Fruit fly (Drosophila melanogaster) whole organism, embryonic: ENCODE results near the gene spel1.
A peak's percentile ranks its signal among the peaks of the same experiment; 100 is the strongest.

Experiments
- Abd-B ChIP-seq: fragments of 200-800 bp; sonication (Bioruptor generic); optimal IDR thresholded peaks from 2 replicates; lab custom pipeline; 2018; ENCODE audit warnings: missing biosample characterization, mild to moderate bottlenecking, missing genetic modification characterization, moderate library complexity
- Aef1 ChIP-seq: fragments of 200-800 bp; sonication (Bioruptor generic); IDR thresholded peaks from 3 replicates; pipeline ENCODE4 v1.3.6; 2022; ENCODE audit warnings: missing biosample characterization, missing genetic modification characterization
- CG10267 ChIP-seq: fragments of 200-800 bp; sonication (Bioruptor generic); optimal IDR thresholded peaks from 2 replicates; lab custom pipeline; 2018; ENCODE audit warnings: missing biosample characterization, mild to moderate bottlenecking, missing genetic modification characterization, moderate library complexity
- CG11456 ChIP-seq: fragments of 200-800 bp; sonication (Bioruptor generic); IDR thresholded peaks from 3 replicates; pipeline ENCODE4 v1.3.6; 2022; ENCODE audit warnings: missing biosample characterization, missing genetic modification characterization
- CG11504 ChIP-seq: fragments of 200-800 bp; sonication (Bioruptor generic); optimal IDR thresholded peaks from 3 replicates; lab custom pipeline; 2019; ENCODE audit warnings: missing biosample characterization, mild to moderate bottlenecking, missing genetic modification characterization, moderate library complexity
- CG11696 ChIP-seq: fragments of 200-800 bp; sonication (Bioruptor generic); IDR thresholded peaks from 2 replicates; pipeline ENCODE4 v1.3.6; 2022; ENCODE audit warnings: missing biosample characterization, missing genetic modification characterization
- CG14710 ChIP-seq: fragments of 200-800 bp; sonication (Bioruptor generic); optimal IDR thresholded peaks from 3 replicates; lab custom pipeline; 2019; ENCODE audit warnings: missing biosample characterization, mild to moderate bottlenecking, missing genetic modification characterization, moderate library complexity
- CG18476 ChIP-seq: fragments of 200-800 bp; sonication (Bioruptor generic); optimal IDR thresholded peaks from 2 replicates; lab custom pipeline; 2016; ENCODE audit warnings: missing biosample characterization, mild to moderate bottlenecking, missing genetic modification characterization
- CG18764 ChIP-seq: fragments of 200-800 bp; sonication (Bioruptor generic); optimal IDR thresholded peaks from 3 replicates; lab custom pipeline; 2016; ENCODE audit warnings: missing biosample characterization, missing genetic modification characterization
- CG2120 ChIP-seq: fragments of 200-800 bp; sonication (Bioruptor generic); optimal IDR thresholded peaks from 3 replicates; lab custom pipeline; 2016; ENCODE audit warnings: missing biosample characterization, missing genetic modification characterization
- CG3847 ChIP-seq: fragments of 200-800 bp; sonication (Bioruptor generic); IDR thresholded peaks from 2 replicates; pipeline ENCODE4 v1.3.6; 2022; ENCODE audit warnings: missing biosample characterization, missing genetic modification characterization
- CG4282 ChIP-seq: fragments of 200-800 bp; sonication (Bioruptor generic); optimal IDR thresholded peaks from 2 replicates; lab custom pipeline; 2016; ENCODE audit warnings: missing biosample characterization, missing genetic modification characterization
- CG6791 ChIP-seq: fragments of 200-800 bp; sonication (Bioruptor generic); IDR thresholded peaks from 3 replicates; pipeline ENCODE4 v1.3.6; 2022; ENCODE audit warnings: missing biosample characterization, missing genetic modification characterization; ENCODE audit not compliant: partially characterized antibody
- CG6854 ChIP-seq: fragments of 200-800 bp; sonication (Bioruptor generic); optimal IDR thresholded peaks from 3 replicates; lab custom pipeline; 2017; ENCODE audit warnings: missing biosample characterization, mild to moderate bottlenecking, missing genetic modification characterization
- CG7556 ChIP-seq: fragments of 200-800 bp; sonication (Bioruptor generic); optimal IDR thresholded peaks from 2 replicates; lab custom pipeline; 2017; ENCODE audit warnings: missing biosample characterization, mild to moderate bottlenecking, missing genetic modification characterization
- CG9215 ChIP-seq: fragments of 200-800 bp; sonication (Bioruptor generic); IDR thresholded peaks from 2 replicates; pipeline ENCODE4 v1.3.6; 2022; ENCODE audit warnings: missing biosample characterization, missing genetic modification characterization
- Chrac-16 ChIP-seq: fragments of 200-800 bp; sonication (Bioruptor generic); optimal IDR thresholded peaks from 3 replicates; lab custom pipeline; 2016; ENCODE audit warnings: missing biosample characterization, missing genetic modification characterization
- CoRest ChIP-seq: fragments of 200-800 bp; sonication (Bioruptor generic); optimal IDR thresholded peaks from 3 replicates; lab custom pipeline; 2018; ENCODE audit warnings: missing biosample characterization, mild to moderate bottlenecking, missing genetic modification characterization, moderate library complexity
- H2.0 ChIP-seq: fragments of 200-800 bp; sonication (Bioruptor generic); IDR thresholded peaks from 2 replicates; pipeline ENCODE4 v1.3.6; 2022; ENCODE audit warnings: missing biosample characterization, missing genetic modification characterization
- HHEX ChIP-seq: fragments of 200-800 bp; sonication (Bioruptor generic); optimal IDR thresholded peaks from 3 replicates; lab custom pipeline; 2017; ENCODE audit warnings: missing biosample characterization, mild to moderate bottlenecking, missing genetic modification characterization, missing genetic modification reagents
- Nf-YC ChIP-seq: fragments of 200-800 bp; optimal IDR thresholded peaks from 3 replicates; lab custom pipeline; 2019; ENCODE audit warnings: missing biosample characterization, mild to moderate bottlenecking, missing genetic modification characterization, moderate library complexity
- PHDP ChIP-seq: fragments of 200-800 bp; sonication (Bioruptor generic); optimal IDR thresholded peaks from 3 replicates; lab custom pipeline; 2018; ENCODE audit warnings: missing biosample characterization, mild to moderate bottlenecking, missing genetic modification characterization, moderate library complexity
- Ptx1 ChIP-seq: fragments of 200-800 bp; sonication (Bioruptor generic); IDR thresholded peaks from 2 replicates; pipeline ENCODE4 v1.3.6; 2022; ENCODE audit warnings: missing biosample characterization, missing genetic modification characterization
- Rx ChIP-seq: fragments of 200-800 bp; sonication (Bioruptor generic); IDR thresholded peaks from 2 replicates; pipeline ENCODE4 v1.3.6; 2022; ENCODE audit warnings: missing biosample characterization, missing genetic modification characterization
- Spps ChIP-seq: fragments of 200-800 bp; sonication (Bioruptor generic); optimal IDR thresholded peaks from 2 replicates; lab custom pipeline; 2018; ENCODE audit warnings: missing biosample characterization, mild to moderate bottlenecking, missing genetic modification characterization
- Sry-δ ChIP-seq: fragments of 200-800 bp; sonication (Bioruptor generic); optimal IDR thresholded peaks from 2 replicates; lab custom pipeline; 2016; ENCODE audit warnings: missing biosample characterization, missing genetic modification characterization
- Ssrp ChIP-seq: fragments of 200-800 bp; sonication (Bioruptor generic); optimal IDR thresholded peaks from 2 replicates; lab custom pipeline; 2018; ENCODE audit warnings: missing biosample characterization, mild to moderate bottlenecking, missing genetic modification characterization, moderate library complexity
- Xrp1 ChIP-seq: fragments of 200-800 bp; sonication (Bioruptor generic); IDR thresholded peaks from 2 replicates; pipeline ENCODE4 v1.3.6; 2022; ENCODE audit warnings: missing biosample characterization, missing genetic modification characterization
- abd-A ChIP-seq: fragments of 200-800 bp; sonication (Bioruptor generic); optimal IDR thresholded peaks from 3 replicates; lab custom pipeline; 2019; ENCODE audit warnings: missing biosample characterization, mild to moderate bottlenecking, missing genetic modification characterization, moderate library complexity
- ac ChIP-seq: fragments of 200-800 bp; sonication (Bioruptor generic); optimal IDR thresholded peaks from 3 replicates; lab custom pipeline; 2017; ENCODE audit warnings: missing biosample characterization, mild to moderate bottlenecking, missing genetic modification characterization
- ap ChIP-seq: fragments of 200-800 bp; sonication (Bioruptor generic); IDR thresholded peaks from 2 replicates; pipeline ENCODE4 v1.3.6; 2022; ENCODE audit warnings: missing biosample characterization, missing genetic modification characterization
- az2 ChIP-seq: fragments of 200-800 bp; sonication (Bioruptor generic); optimal IDR thresholded peaks from 3 replicates; lab custom pipeline; 2016; ENCODE audit warnings: missing biosample characterization, missing genetic modification characterization
- bab2 ChIP-seq: fragments of 200-800 bp; sonication (Bioruptor generic); optimal IDR thresholded peaks from 2 replicates; lab custom pipeline; 2016; ENCODE audit warnings: missing biosample characterization, missing genetic modification characterization
- bsh ChIP-seq, 2 experiments: fragments of 200-800 bp; sonication (Bioruptor generic); optimal IDR thresholded peaks; 2 replicates each; lab custom pipeline; 2017 to 2018; ENCODE audit warnings: mild to moderate bottlenecking in 2 of 2, missing biosample characterization in 2 of 2, missing genetic modification characterization in 2 of 2, moderate library complexity in 1 of 2
- dan ChIP-seq: fragments of 200-800 bp; sonication (Bioruptor generic); IDR thresholded peaks from 2 replicates; pipeline ENCODE4 v1.3.6; 2022; ENCODE audit warnings: missing biosample characterization, missing genetic modification characterization
- ewg ChIP-seq: fragments of 200-800 bp; sonication (Bioruptor generic); optimal IDR thresholded peaks from 3 replicates; lab custom pipeline; 2017; ENCODE audit warnings: mild to moderate bottlenecking, missing biosample characterization, missing genetic modification reagents, missing genetic modification characterization
- fd96Cb ChIP-seq: fragments of 200-800 bp; sonication (Bioruptor generic); optimal IDR thresholded peaks from 2 replicates; lab custom pipeline; 2018; ENCODE audit warnings: missing biosample characterization, mild to moderate bottlenecking, missing genetic modification characterization, moderate library complexity
- grau ChIP-seq: fragments of 200-800 bp; optimal IDR thresholded peaks from 3 replicates; lab custom pipeline; 2019; ENCODE audit warnings: missing biosample characterization, mild to moderate bottlenecking, missing genetic modification characterization, moderate library complexity
- h ChIP-seq: fragments of >200 bp; optimal IDR thresholded peaks from 2 replicates; lab custom pipeline; 2017
- hb ChIP-seq: fragments of 200-800 bp; sonication (Bioruptor generic); IDR thresholded peaks from 3 replicates; pipeline ENCODE4 v1.3.6; 2022; ENCODE audit warnings: missing biosample characterization, missing genetic modification characterization; ENCODE audit not compliant: partially characterized antibody
- lola ChIP-seq, 3 experiments: fragments of >200 bp in 2 of 3; fragments of 200-800 bp in 1 of 3; sonication (Bioruptor generic) in 1 of 3; optimal IDR thresholded peaks; 2 replicates each; lab custom pipeline; 2017 to 2019; ENCODE audit warnings: missing biosample characterization in 3 of 3, missing genetic modification characterization in 3 of 3, mild to moderate bottlenecking in 1 of 3, moderate library complexity in 1 of 3
- nerfin-1 ChIP-seq: fragments of 200-800 bp; sonication (Bioruptor generic); optimal IDR thresholded peaks from 3 replicates; lab custom pipeline; 2019; ENCODE audit warnings: missing biosample characterization, mild to moderate bottlenecking, missing genetic modification characterization, moderate library complexity
- org-1 ChIP-seq: fragments of 200-800 bp; sonication (Bioruptor generic); optimal IDR thresholded peaks from 2 replicates; lab custom pipeline; 2017; ENCODE audit warnings: missing biosample characterization, missing genetic modification characterization
- pnt ChIP-seq: fragments of 200-800 bp; sonication (Bioruptor generic); optimal IDR thresholded peaks from 3 replicates; lab custom pipeline; 2016; ENCODE audit warnings: missing biosample characterization, missing genetic modification characterization
- pzg ChIP-seq: fragments of 200-800 bp; sonication (Bioruptor generic); optimal IDR thresholded peaks from 3 replicates; lab custom pipeline; 2018; ENCODE audit warnings: missing biosample characterization, mild to moderate bottlenecking, missing genetic modification characterization, moderate library complexity
- slbo ChIP-seq: fragments of 200-800 bp; sonication (Bioruptor generic); IDR thresholded peaks from 2 replicates; pipeline ENCODE4 v1.3.6; 2022; ENCODE audit warnings: missing biosample characterization, missing genetic modification characterization
- sr ChIP-seq: fragments of 200-800 bp; sonication (Bioruptor generic); IDR thresholded peaks from 3 replicates; pipeline ENCODE4 v1.3.6; 2022; ENCODE audit warnings: missing biosample characterization, missing genetic modification characterization
- tgo ChIP-seq: fragments of 200-800 bp; sonication (Bioruptor generic); IDR thresholded peaks from 3 replicates; pipeline ENCODE4 v1.3.6; 2022; ENCODE audit warnings: missing biosample characterization, missing genetic modification characterization
- ttk ChIP-seq: fragments of 200-800 bp; sonication (Bioruptor generic); IDR thresholded peaks from 2 replicates; pipeline ENCODE4 v2.1.2; 2022; ENCODE audit warnings: missing biosample characterization, missing genetic modification characterization

Gene spel1

DNA sequence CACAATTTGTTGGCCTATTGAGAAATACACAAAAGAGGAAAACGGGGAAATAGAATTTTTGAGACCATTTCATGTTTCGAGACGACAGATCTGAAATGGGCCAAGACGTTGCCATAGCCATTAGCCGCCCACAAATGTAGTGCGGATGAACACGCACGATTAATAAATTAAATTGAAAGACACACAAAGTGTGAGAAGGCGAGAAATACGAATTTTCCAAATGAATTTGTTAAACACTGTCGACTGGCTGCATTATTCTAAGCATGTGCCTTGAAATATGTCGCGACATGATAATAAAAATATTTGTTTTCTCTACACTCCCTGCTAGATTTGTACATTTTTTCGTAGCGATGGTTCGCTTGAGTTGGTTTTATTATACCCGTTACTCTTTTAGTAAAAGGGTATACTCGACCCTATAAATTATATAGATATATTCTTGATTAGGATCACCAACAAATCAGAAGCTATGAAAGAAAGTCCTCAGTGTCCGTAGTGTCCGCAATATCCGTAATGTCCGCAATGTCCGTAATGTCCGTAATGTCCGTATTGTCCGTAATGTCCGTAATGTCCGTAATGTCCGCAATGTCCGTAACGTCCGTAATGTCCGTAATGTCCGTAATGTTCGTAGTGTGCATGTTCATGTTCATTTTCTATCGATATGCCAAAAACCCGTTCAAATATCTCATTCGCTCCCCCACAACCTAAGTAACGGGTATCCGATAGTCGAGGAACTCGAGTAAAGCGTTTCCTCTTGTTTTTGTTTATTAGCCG, 14.8 kb downstream of the spel1 start (continued):
- TF ChIP-seq CG14710 (tag; lab: Kevin White, UChicago) = peak; percentile 33
- peak; percentile 7 for TF ChIP-seq Nf-YC (tag; lab: Kevin White, UChicago)
- peak; percentile 93 for TF ChIP-seq sr (GFP tag; lab: Robert Waterston, UW)
- 0 out of 3 replicates have a peak, but pooled peaks have one; percentile 13 for TF ChIP-seq tgo
- TF ChIP-seq abd-A (tag; lab: Kevin White, UChicago) = peak; percentile 9
- no peak for TF ChIP-seq Spps (tag; lab: Kevin White, UChicago)
- TF ChIP-seq CG18476 (GFP tag; lab: Kevin White, UChicago) = peak; percentile 34
- peak; percentile 27; the same call in 1 of the 3 replicates for TF ChIP-seq CG11456 (GFP tag; lab: Robert Waterston, UW)
- TF ChIP-seq bsh (GFP tag; optimal IDR thresholded peaks at IDR 0.05; lab: Kevin White, UChicago) = no peak
- peak; percentile 25 for TF ChIP-seq pnt
- TF ChIP-seq CG11696 (GFP tag; lab: Robert Waterston, UW) = no peak
- TF ChIP-seq CG2120 = peak; percentile 54
- peak; percentile 7 for TF ChIP-seq ewg
- TF ChIP-seq ap (GFP tag; lab: Robert Waterston, UW) = no peak
- TF ChIP-seq fd96Cb (tag; lab: Kevin White, UChicago) = peak; percentile 49
- no peak for TF ChIP-seq CG6791 (GFP tag; lab: Robert Waterston, UW)
- 0 out of 2 replicates have a peak, but pooled peaks have one; percentile 29 for TF ChIP-seq H2.0 (GFP tag; lab: Robert Waterston, UW)
- TF ChIP-seq nerfin-1 = peak; percentile 5
- TF ChIP-seq PHDP (tag; lab: Kevin White, UChicago) = peak; percentile 7
- TF ChIP-seq lola (GFP tag; optimal IDR thresholded peaks at IDR 0.05; lab: Kevin White, UChicago) = peak in 1 of 3 experiments; percentile 15
- TF ChIP-seq CG11504 (tag; lab: Kevin White, UChicago) = peak; percentile 51
- TF ChIP-seq CG6854 (GFP tag; lab: Kevin White, UChicago) = no peak
- TF ChIP-seq CG9215 = peak; percentile 47
- TF ChIP-seq CoRest (tag; lab: Kevin White, UChicago) = peak; percentile 59
- TF ChIP-seq Sry-δ (GFP tag; lab: Kevin White, UChicago) = no peak
- TF ChIP-seq CG18764 (GFP tag; lab: Kevin White, UChicago) = peak; percentile 27
- TF ChIP-seq pzg = no peak
- TF ChIP-seq Chrac-16 (GFP tag; lab: Kevin White, UChicago) = peak; percentile 9
- TF ChIP-seq bab2 = peak; percentile 44
- peak; percentile 50 for TF ChIP-seq grau
- TF ChIP-seq slbo (GFP tag; lab: Robert Waterston, UW) = peak; percentile 30; the same call in 1 of the 2 replicates
- TF ChIP-seq ttk (GFP tag; lab: Robert Waterston, UW) = peak; percentile 34; the same call in 1 of the 2 replicates
- TF ChIP-seq HHEX (GFP tag; lab: Kevin White, UChicago) = peak; percentile 36
- peak; percentile 4 for TF ChIP-seq CG10267
- TF ChIP-seq Aef1 (GFP tag; lab: Robert Waterston, UW) = peak; percentile 29; the same call in 1 of the 3 replicates
- TF ChIP-seq Ssrp (tag; lab: Kevin White, UChicago) = peak; percentile 42
- TF ChIP-seq dan = no peak
- peak; percentile 33; the same call in 1 of the 2 replicates for TF ChIP-seq Xrp1 (GFP tag; lab: Robert Waterston, UW)
- TF ChIP-seq CG3847 (GFP tag; lab: Robert Waterston, UW) = peak; percentile 42; the same call in 1 of the 2 replicates
- peak; percentile 48 for TF ChIP-seq Ptx1 (GFP tag; lab: Robert Waterston, UW)
- peak; percentile 45 for TF ChIP-seq CG7556
- TF ChIP-seq az2 (GFP tag; lab: Kevin White, UChicago) = peak; percentile 40
- no peak for TF ChIP-seq Rx (GFP tag; lab: Robert Waterston, UW)
- no peak for TF ChIP-seq h (lab: Kevin White, UChicago)
- TF ChIP-seq Abd-B (GFP tag; lab: Kevin White, UChicago) = peak; percentile 55
- peak; percentile 6 for TF ChIP-seq org-1 (GFP tag; lab: Kevin White, UChicago)
- TF ChIP-seq CG4282 (GFP tag; lab: Kevin White, UChicago) = no peak
- no peak for TF ChIP-seq hb
- TF ChIP-seq ac (GFP tag; lab: Kevin White, UChicago) = no peak
